Fruit fly (Drosophila melanogaster) whole organism, pupa: Measurements from ENCODE around the gene h-cup.

Experiments
- CG10348 ChIP-seq: fragments of 200-800 bp; sonication (Bioruptor generic); IDR thresholded peaks from 2 replicates; pipeline ENCODE4 v1.3.6; 2022; ENCODE audit warnings: missing biosample characterization, missing genetic modification characterization
- CG12605 ChIP-seq: fragments of 200-800 bp; sonication (Bioruptor generic); IDR thresholded peaks from 2 replicates; pipeline ENCODE4 v1.3.6; 2022; ENCODE audit warnings: missing biosample characterization, missing genetic modification characterization
- CG13204 ChIP-seq: fragments of 200-800 bp; sonication (Bioruptor generic); optimal IDR thresholded peaks from 2 replicates; lab custom pipeline; 2018; ENCODE audit warnings: missing biosample characterization, mild to moderate bottlenecking, missing genetic modification characterization, moderate library complexity
- CG14655 ChIP-seq: fragments of 200-800 bp; sonication (Bioruptor generic); optimal IDR thresholded peaks from 3 replicates; lab custom pipeline; 2017; ENCODE audit warnings: mild to moderate bottlenecking, missing biosample characterization, missing genetic modification reagents, missing genetic modification characterization
- CG15710 ChIP-seq: fragments of 200-800 bp; sonication (Bioruptor generic); optimal IDR thresholded peaks from 2 replicates; lab custom pipeline; 2018; ENCODE audit warnings: missing biosample characterization, mild to moderate bottlenecking, missing genetic modification characterization, moderate library complexity
- CG17806 ChIP-seq: fragments of 200-800 bp; sonication (Bioruptor generic); optimal IDR thresholded peaks from 2 replicates; lab custom pipeline; 2018; ENCODE audit warnings: missing biosample characterization, mild to moderate bottlenecking, missing genetic modification characterization, moderate library complexity
- CG32121 ChIP-seq: fragments of 200-800 bp; sonication (Bioruptor generic); IDR thresholded peaks from 2 replicates; pipeline ENCODE4 v1.3.6; 2022; ENCODE audit warnings: missing biosample characterization, missing genetic modification characterization
- CG34367 ChIP-seq: fragments of 200-800 bp; sonication (Bioruptor generic); optimal IDR thresholded peaks from 2 replicates; lab custom pipeline; 2018; ENCODE audit warnings: missing biosample characterization, mild to moderate bottlenecking, missing genetic modification characterization
- CG4496 ChIP-seq: fragments of 200-800 bp; sonication (Bioruptor generic); IDR thresholded peaks from 3 replicates; pipeline ENCODE4 v1.3.6; 2022; ENCODE audit warnings: missing biosample characterization, missing genetic modification characterization
- CG8159 ChIP-seq: fragments of 200-800 bp; sonication (Bioruptor generic); optimal IDR thresholded peaks from 3 replicates; lab custom pipeline; 2018; ENCODE audit warnings: missing biosample characterization, mild to moderate bottlenecking, missing genetic modification characterization, moderate library complexity
- CG8301 ChIP-seq: fragments of 200-800 bp; sonication (Bioruptor generic); optimal IDR thresholded peaks from 2 replicates; lab custom pipeline; 2018; ENCODE audit warnings: missing biosample characterization, mild to moderate bottlenecking, missing genetic modification characterization
- CG9948 ChIP-seq: fragments of 200-800 bp; sonication (Bioruptor generic); optimal IDR thresholded peaks from 2 replicates; lab custom pipeline; 2018; ENCODE audit warnings: missing biosample characterization, mild to moderate bottlenecking, missing genetic modification characterization, moderate library complexity
- D1 ChIP-seq: fragments of 200-800 bp; sonication (Bioruptor generic); optimal IDR thresholded peaks from 2 replicates; lab custom pipeline; 2018; ENCODE audit warnings: missing biosample characterization, mild to moderate bottlenecking, missing genetic modification characterization, moderate library complexity
- EcR ChIP-seq: fragments of 200-800 bp; sonication (Bioruptor generic); optimal IDR thresholded peaks from 3 replicates; lab custom pipeline; 2019; ENCODE audit warnings: missing biosample characterization, missing genetic modification characterization, mild to moderate bottlenecking, moderate library complexity, missing genetic modification reagents
- Ets98B ChIP-seq: fragments of 200-800 bp; sonication (Bioruptor generic); IDR thresholded peaks from 2 replicates; pipeline ENCODE4 v1.3.6; 2022; ENCODE audit warnings: missing biosample characterization, missing genetic modification characterization
- Pif1A ChIP-seq: fragments of 200-800 bp; sonication (Bioruptor generic); optimal IDR thresholded peaks from 3 replicates; lab custom pipeline; 2016; ENCODE audit warnings: missing biosample characterization, missing genetic modification characterization
- Pif1B ChIP-seq: fragments of 200-800 bp; sonication (Bioruptor generic); optimal IDR thresholded peaks from 3 replicates; lab custom pipeline; 2016; ENCODE audit warnings: missing biosample characterization, missing genetic modification characterization
- Snoo ChIP-seq: fragments of 200-800 bp; sonication (Bioruptor generic); optimal IDR thresholded peaks from 3 replicates; lab custom pipeline; 2017; ENCODE audit warnings: missing biosample characterization, mild to moderate bottlenecking, missing genetic modification characterization, inconsistent platforms
- fd96Ca ChIP-seq: fragments of 200-800 bp; sonication (Bioruptor generic); IDR thresholded peaks from 3 replicates; pipeline ENCODE4 v1.3.6; 2022; ENCODE audit warnings: missing biosample characterization, missing genetic modification characterization
- gl ChIP-seq: fragments of 200-800 bp; sonication (Bioruptor generic); optimal IDR thresholded peaks from 2 replicates; lab custom pipeline; 2018; ENCODE audit warnings: missing biosample characterization, mild to moderate bottlenecking, missing genetic modification characterization
- rn ChIP-seq: fragments of 200-800 bp; sonication (Bioruptor generic); IDR thresholded peaks from 2 replicates; pipeline ENCODE4 v1.3.6; 2022; ENCODE audit warnings: missing biosample characterization, missing genetic modification characterization

Gene h-cup

dm6 chr3R:15382851-15383250 is at the start of gene h-cup:
TSS of gene h-cup (minus strand) at chr3R:15382951.
- TF ChIP-seq CG14655 (GFP tag; lab: Kevin White, UChicago) (no peak), CG9948 (tag; lab: Kevin White, UChicago) (no peak), CG17806 (tag; lab: Kevin White, UChicago) (no peak), Pif1A (no peak), CG8159 (tag; lab: Kevin White, UChicago) (no peak), rn (no peak), fd96Ca (GFP tag; lab: Robert Waterston, UW) (no peak), CG12605 (GFP tag; lab: Robert Waterston, UW) (no peak), CG10348 (GFP tag; lab: Robert Waterston, UW) (no peak), CG32121 (GFP tag; lab: Robert Waterston, UW) (no peak), CG13204 (no peak), CG15710 (no peak), Snoo (no peak), CG34367 (no peak), CG4496 (GFP tag; lab: Robert Waterston, UW) (no peak), D1 (tag; lab: Kevin White, UChicago) (no peak), Ets98B (no peak), EcR (no peak), gl (no peak)

dm6 chr3R:15431142-15431541 is 48.4 kb upstream of the h-cup start:
- no peak for TF ChIP-seq Pif1B
- TF ChIP-seq CG34367 = no peak
- no peak for TF ChIP-seq D1 (tag; lab: Kevin White, UChicago)
- TF ChIP-seq CG32121 (GFP tag; lab: Robert Waterston, UW) = no peak
- TF ChIP-seq Snoo = no peak
- TF ChIP-seq CG12605 (GFP tag; lab: Robert Waterston, UW) = no peak
- TF ChIP-seq CG9948 (tag; lab: Kevin White, UChicago) = no peak
- TF ChIP-seq CG13204 = no peak
- TF ChIP-seq CG8159 (tag; lab: Kevin White, UChicago) = no peak
- no peak for TF ChIP-seq CG15710
- TF ChIP-seq CG14655 (GFP tag; lab: Kevin White, UChicago) = no peak
- no peak for TF ChIP-seq Pif1A
- no peak for TF ChIP-seq EcR
- TF ChIP-seq rn = no peak
- TF ChIP-seq CG8301 (tag; lab: Kevin White, UChicago) = no peak
- no peak for TF ChIP-seq fd96Ca (GFP tag; lab: Robert Waterston, UW)
- no peak for TF ChIP-seq gl
- TF ChIP-seq CG4496 (GFP tag; lab: Robert Waterston, UW) = no peak
- no peak for TF ChIP-seq CG17806 (tag; lab: Kevin White, UChicago)

dm6 chr3R:15430349-15430748 is 47.6 kb upstream of the h-cup start:
- TF ChIP-seq CG17806 (tag; lab: Kevin White, UChicago) (no peak), fd96Ca (GFP tag; lab: Robert Waterston, UW) (no peak), CG13204 (no peak), Snoo (no peak), Pif1A (no peak), CG12605 (GFP tag; lab: Robert Waterston, UW) (no peak), CG32121 (GFP tag; lab: Robert Waterston, UW) (no peak), rn (no peak), CG15710 (no peak), D1 (tag; lab: Kevin White, UChicago) (no peak)

- TF ChIP-seq CG13204 = peak; percentile 5
- TF ChIP-seq CG17806 (tag; lab: Kevin White, UChicago) = peak; percentile 46
- peak; percentile 86 for TF ChIP-seq CG8301 (tag; lab: Kevin White, UChicago)
- peak; percentile 86 for TF ChIP-seq CG14655 (GFP tag; lab: Kevin White, UChicago)
- peak; percentile 29; the same call in 1 of the 3 replicates for TF ChIP-seq fd96Ca (GFP tag; lab: Robert Waterston, UW)
- peak; percentile 35; the same call in 1 of the 2 replicates for TF ChIP-seq Ets98B
- no peak for TF ChIP-seq gl
- no peak for TF ChIP-seq CG10348 (GFP tag; lab: Robert Waterston, UW)
- TF ChIP-seq CG34367 = peak; percentile 42
- no peak for TF ChIP-seq rn
- peak; percentile 69 for TF ChIP-seq Pif1A
- TF ChIP-seq CG12605 (GFP tag; lab: Robert Waterston, UW) = peak; percentile 35; the same call in 1 of the 2 replicates
- no peak for TF ChIP-seq EcR
- TF ChIP-seq D1 (tag; lab: Kevin White, UChicago) = peak; percentile 25
- TF ChIP-seq Snoo = peak; percentile 85
- TF ChIP-seq CG15710 = peak; percentile 54
- TF ChIP-seq CG9948 (tag; lab: Kevin White, UChicago) = peak; percentile 65
- TF ChIP-seq CG32121 (GFP tag; lab: Robert Waterston, UW) = peak; percentile 35; the same call in 1 of the 2 replicates
- TF ChIP-seq CG4496 (GFP tag; lab: Robert Waterston, UW) = peak; percentile 49; the same call in 2 of the 3 replicates
- TF ChIP-seq CG8159 (tag; lab: Kevin White, UChicago) = peak; percentile 59
- TF ChIP-seq Pif1B = peak; percentile 55
Observed at dm6 chr3R:15427818-15428199, 45.1 kb upstream of the h-cup start.

- no peak for TF ChIP-seq fd96Ca (GFP tag; lab: Robert Waterston, UW)
Observed at dm6 chr3R:15427199-15427817, 44.6 kb upstream of the h-cup start.

dm6 chr3R:15425638-15426487 is 43.1 kb upstream of the h-cup start:
- peak; percentile 76 for TF ChIP-seq CG14655 (GFP tag; lab: Kevin White, UChicago)
- TF ChIP-seq CG15710 = no peak
- peak; percentile 12 for TF ChIP-seq Pif1B
- peak; percentile 73 for TF ChIP-seq Ets98B
- no peak for TF ChIP-seq Snoo
- TF ChIP-seq CG32121 (GFP tag; lab: Robert Waterston, UW) = peak; percentile 54; the same call in 1 of the 2 replicates
- peak; percentile 62; the same call in 1 of the 3 replicates for TF ChIP-seq fd96Ca (GFP tag; lab: Robert Waterston, UW)
- peak; percentile 23 for TF ChIP-seq Pif1A
- TF ChIP-seq CG8301 (tag; lab: Kevin White, UChicago) = peak; percentile 73
- peak; percentile 54; the same call in 1 of the 2 replicates for TF ChIP-seq CG12605 (GFP tag; lab: Robert Waterston, UW)
- TF ChIP-seq CG4496 (GFP tag; lab: Robert Waterston, UW) = peak; percentile 78
